Worm (Caenorhabditis elegans) whole organism, L4/young adult: ENCODE data around the gene C46C11.3.

Source experiments
- W03F9.2 ChIP-seq: fragments of 150-350 bp; optimal IDR thresholded peaks from 2 replicates; lab custom pipeline; 2014; ENCODE audit warnings: missing biosample characterization, missing genetic modification characterization
- dao-5 ChIP-seq: sonication (generic microtip); optimal IDR thresholded peaks from 2 replicates; lab custom pipeline; 2016; ENCODE audit warnings: missing genotype, missing genetic modification characterization, moderate library complexity, missing compliant biosample characterization
- him-1 ChIP-seq: sonication (generic microtip); optimal IDR thresholded peaks from 2 replicates; lab custom pipeline; 2016; ENCODE audit warnings: missing genotype, missing genetic modification reagents, missing genetic modification characterization, missing compliant biosample characterization

ce11 chrX:4628350-4628749 lies 6.2 kb downstream of the C46C11.3 start:
- TF ChIP-seq him-1 (tag; lab: Kevin White, UChicago), result no peak
- no peak for TF ChIP-seq W03F9.2 (tag; lab: Kevin White, UChicago)
- TF ChIP-seq dao-5 (tag; lab: Kevin White, UChicago), result no peak
